Fruit fly (Drosophila melanogaster): Measurements from ENCODE around the gene CG31174.

CG31174 gene

dm6 chr3R:21848987-21849442 lies 20.3 kb downstream of the CG31174 start (continued):
- TF ChIP-seq esn (GFP tag; optimal IDR thresholded peaks at IDR 0.05) (peak; percentile 98), Eip75B (GFP tag; optimal IDR thresholded peaks at IDR 0.05) (peak; percentile 98), lz (GFP tag; optimal IDR thresholded peaks at IDR 0.05) (peak; percentile 98), CG11902 (GFP tag; optimal IDR thresholded peaks at IDR 0.05) (peak; percentile 93), net (GFP tag; optimal IDR thresholded peaks at IDR 0.05) (peak; percentile 95), vri (GFP tag; optimal IDR thresholded peaks at IDR 0.05) (peak; percentile 93), fd85E (GFP tag; optimal IDR thresholded peaks at IDR 0.05) (peak; percentile 80), CG11294 (GFP tag; IDR thresholded peaks at IDR 0.05) (peak; percentile 83), Hr39 (GFP tag; optimal IDR thresholded peaks at IDR 0.05) (peak; percentile 96), pdm3 (GFP tag; optimal IDR thresholded peaks at IDR 0.05) (peak; percentile 95), CG15336 (GFP tag; IDR thresholded peaks at IDR 0.05) (peak; percentile 94), CG1621 (tag; optimal IDR thresholded peaks at IDR 0.05) (peak; percentile 78), OdsH (GFP tag; optimal IDR thresholded peaks at IDR 0.05) (peak; percentile 95), CG8319 (GFP tag; optimal IDR thresholded peaks at IDR 0.05) (peak; percentile 93), CG6163 (GFP tag; IDR thresholded peaks at IDR 0.05) (peak; percentile 86), spab (GFP tag; optimal IDR thresholded peaks at IDR 0.05) (peak; percentile 96), CG6854 (GFP tag; optimal IDR thresholded peaks at IDR 0.05) (peak; percentile 96), Hr38 (GFP tag; optimal IDR thresholded peaks at IDR 0.05) (peak; percentile 17), CG3032 (tag; optimal IDR thresholded peaks at IDR 0.05) (peak; percentile 91), CG31627 (GFP tag; optimal IDR thresholded peaks at IDR 0.05) (peak; percentile 96), CG8632 (GFP tag; optimal IDR thresholded peaks at IDR 0.05) (peak; percentile 94), achi (GFP tag; optimal IDR thresholded peaks at IDR 0.05) (peak; percentile 93)

dm6 chr3R:21848271-21848670 lies 21.0 kb downstream of the CG31174 start:
- TF ChIP-seq dsx (GFP tag; optimal IDR thresholded peaks at IDR 0.05; ENCODE audit: poor library complexity, severe bottlenecking) (no peak), vri (GFP tag; optimal IDR thresholded peaks at IDR 0.05) (no peak), CG15336 (GFP tag; IDR thresholded peaks at IDR 0.05) (no peak), CG1621 (tag; optimal IDR thresholded peaks at IDR 0.05) (no peak), dac (GFP tag; optimal IDR thresholded peaks at IDR 0.05) (no peak), CG32006 (GFP tag; optimal IDR thresholded peaks at IDR 0.05) (no peak), CG3032 (tag; optimal IDR thresholded peaks at IDR 0.05) (no peak), svp (GFP tag) (peak; percentile 98), Eip75B (GFP tag; optimal IDR thresholded peaks at IDR 0.05) (no peak), Gug (GFP tag; IDR thresholded peaks at IDR 0.05) (no peak), Lpt (GFP tag; optimal IDR thresholded peaks at IDR 0.05) (no peak), CG8119 (GFP tag; IDR thresholded peaks at IDR 0.05) (no peak), Sox102F (GFP tag; optimal IDR thresholded peaks at IDR 0.05) (no peak), fd59A (GFP tag; optimal IDR thresholded peaks at IDR 0.05) (no peak), ss (GFP tag; optimal IDR thresholded peaks at IDR 0.05) (no peak), CG9139 (GFP tag; optimal IDR thresholded peaks at IDR 0.05) (no peak), CG6276 (GFP tag; optimal IDR thresholded peaks at IDR 0.05) (no peak), CG6854 (GFP tag; optimal IDR thresholded peaks at IDR 0.05) (no peak), CG6163 (GFP tag; IDR thresholded peaks at IDR 0.05) (peak; percentile 43; the same call in 1 of the 3 replicates), CG11762 (GFP tag; optimal IDR thresholded peaks at IDR 0.05; ENCODE audit: insufficient read depth) (no peak), Smox (GFP tag; optimal IDR thresholded peaks at IDR 0.05) (no peak), fkh (GFP tag; optimal IDR thresholded peaks at IDR 0.05) (no peak), Sox15 (GFP tag; optimal IDR thresholded peaks at IDR 0.05) (no peak), lz (GFP tag; optimal IDR thresholded peaks at IDR 0.05) (no peak), CG11294 (GFP tag; IDR thresholded peaks at IDR 0.05) (no peak), eg (GFP tag; IDR thresholded peaks at IDR 0.05) (0 out of 3 replicates have a peak, but pooled peaks have one; percentile 18), Eip78C (GFP tag) (peak; percentile 54), CG6808 (GFP tag; optimal IDR thresholded peaks at IDR 0.05) (no peak), fd85E (GFP tag; optimal IDR thresholded peaks at IDR 0.05) (no peak), Ets96B (tag; optimal IDR thresholded peaks at IDR 0.05) (no peak)

Data from whole organism, prepupa.